Worm (Caenorhabditis elegans): ENCODE data around the gene W04E12.3.

ce11 chrV:19733728-19734127 lies 8.0 kb upstream of the W04E12.3 start:
- TF ChIP-seq T22C8.4 (GFP tag; IDR thresholded peaks at IDR 0.05) (no peak), tab-1 (GFP tag; IDR thresholded peaks at IDR 0.05) (no peak), cog-1 (tag; optimal IDR thresholded peaks at IDR 0.05) (no peak), flt-1 (GFP tag; IDR thresholded peaks at IDR 0.05) (no peak), klf-2 (GFP tag; conservative IDR thresholded peaks at IDR 0.05) (no peak), ref-1 (GFP tag; conservative IDR thresholded peaks at IDR 0.05) (no peak), med-1 (GFP tag; optimal IDR thresholded peaks at IDR 0.05; ENCODE audit: insufficient read depth) (no peak), ztf-29 (GFP tag; IDR thresholded peaks at IDR 0.05) (no peak)
